Worm (Caenorhabditis elegans): ENCODE data around the gene F13A2.1.
A peak's percentile ranks its signal among the peaks of the same experiment; 100 is the strongest.

The F13A2.1 gene

DNA sequence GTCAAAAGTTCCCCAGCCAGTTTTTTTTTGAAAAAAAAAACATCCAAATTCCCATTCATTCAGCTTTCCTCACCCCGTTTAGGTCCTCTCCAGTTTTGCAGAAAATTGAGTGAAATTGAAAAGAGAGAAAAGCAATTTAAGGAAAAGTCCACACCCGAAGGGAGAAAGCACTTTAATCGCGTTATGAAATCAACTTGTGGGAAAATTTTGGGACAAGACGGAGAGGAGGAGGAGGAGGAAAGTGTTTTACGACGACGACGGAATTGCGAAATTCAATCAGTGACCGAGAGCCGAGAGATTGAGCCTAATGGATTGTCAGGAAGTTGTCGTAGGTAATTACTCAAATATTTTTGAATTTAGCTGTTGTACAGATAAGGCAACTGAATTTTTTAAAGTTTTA lies 24.8 kb downstream of the F13A2.1 start:
- no peak for TF ChIP-seq unc-62 (GFP tag; optimal IDR thresholded peaks at IDR 0.05)
- no peak for TF ChIP-seq F13H6.1 (tag; optimal IDR thresholded peaks at IDR 0.05)
- no peak for TF ChIP-seq lin-39 (tag; optimal IDR thresholded peaks at IDR 0.05)
- TF ChIP-seq ZK546.5 (tag; optimal IDR thresholded peaks at IDR 0.05): no peak
- TF ChIP-seq peb-1 (tag; optimal IDR thresholded peaks at IDR 0.05): no peak
- peak; percentile 13 for TF ChIP-seq C34F6.9 (tag; optimal IDR thresholded peaks at IDR 0.05)
- no peak for TF ChIP-seq mdl-1 (tag; optimal IDR thresholded peaks at IDR 0.05)
- peak; percentile 43 for TF ChIP-seq sma-9 (GFP tag; optimal IDR thresholded peaks at IDR 0.05)
- no peak for TF ChIP-seq sma-9 (tag; optimal IDR thresholded peaks at IDR 0.05)
- TF ChIP-seq lsy-2 (tag; optimal IDR thresholded peaks at IDR 0.05): peak in 1 of 2 experiments; percentile 20
- no peak for TF ChIP-seq zag-1 (tag; optimal IDR thresholded peaks at IDR 0.05)
- no peak for TF ChIP-seq R02D3.7 (tag; optimal IDR thresholded peaks at IDR 0.05)
- no peak for TF ChIP-seq gmeb-1 (tag; optimal IDR thresholded peaks at IDR 0.05)
- TF ChIP-seq ceh-16 (tag; optimal IDR thresholded peaks at IDR 0.05): no peak
- TF ChIP-seq mbf-1 (tag; optimal IDR thresholded peaks at IDR 0.05): no peak
- no peak for TF ChIP-seq snpc-4 (tag; optimal IDR thresholded peaks at IDR 0.05)
- no peak for TF ChIP-seq nhr-6 (tag; optimal IDR thresholded peaks at IDR 0.05)
- no peak for TF ChIP-seq nhr-23 (tag; optimal IDR thresholded peaks at IDR 0.05)
- TF ChIP-seq mab-5 (tag; optimal IDR thresholded peaks at IDR 0.05): no peak
- TF ChIP-seq nhr-129 (tag; optimal IDR thresholded peaks at IDR 0.05): peak; percentile 13
- TF ChIP-seq alr-1 (tag; optimal IDR thresholded peaks at IDR 0.05): no peak
- TF ChIP-seq blmp-1 (tag; optimal IDR thresholded peaks at IDR 0.05; ENCODE audit: insufficient read depth): no peak
- TF ChIP-seq sem-4 (tag; optimal IDR thresholded peaks at IDR 0.05): peak; percentile 64
- no peak for TF ChIP-seq nhr-11 (tag; optimal IDR thresholded peaks at IDR 0.05)
- peak; percentile 12 for TF ChIP-seq egl-27 (tag; optimal IDR thresholded peaks at IDR 0.05)

DNA sequence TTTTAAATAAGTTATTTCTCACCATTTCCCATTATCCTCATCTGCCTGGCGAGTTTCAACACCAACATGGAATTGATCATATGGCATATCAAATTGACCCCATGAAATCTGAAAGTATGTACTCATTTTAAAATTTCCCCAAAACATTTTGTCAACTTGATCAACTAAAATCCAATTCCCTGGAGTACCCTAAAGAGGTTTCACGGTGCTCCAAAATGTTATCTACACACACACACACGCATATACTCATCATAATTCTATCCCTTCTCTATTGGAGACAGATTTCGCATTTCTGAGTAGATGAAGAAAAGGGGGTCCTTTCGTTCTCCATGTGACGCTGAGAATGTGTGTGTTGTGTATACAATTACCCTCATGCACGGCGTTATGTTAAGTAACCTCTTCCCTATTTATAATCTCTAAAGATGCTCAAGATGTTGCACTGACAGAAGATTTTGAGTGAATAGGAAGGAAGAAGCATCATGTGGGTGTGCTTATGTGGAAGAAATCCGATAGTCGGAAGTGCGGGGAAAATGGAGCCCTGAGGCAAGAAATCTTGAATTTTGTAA lies 26.1 kb downstream of the F13A2.1 start:
- TF ChIP-seq F13H6.1 (tag; optimal IDR thresholded peaks at IDR 0.05) (no peak), nhr-21 (tag; optimal IDR thresholded peaks at IDR 0.05) (no peak), egl-27 (tag; optimal IDR thresholded peaks at IDR 0.05) (no peak), nhr-23 (tag; optimal IDR thresholded peaks at IDR 0.05) (no peak), sma-9 (GFP tag; optimal IDR thresholded peaks at IDR 0.05) (no peak), sma-9 (tag; optimal IDR thresholded peaks at IDR 0.05) (no peak), blmp-1 (tag; optimal IDR thresholded peaks at IDR 0.05; ENCODE audit: insufficient read depth) (no peak)

DNA sequence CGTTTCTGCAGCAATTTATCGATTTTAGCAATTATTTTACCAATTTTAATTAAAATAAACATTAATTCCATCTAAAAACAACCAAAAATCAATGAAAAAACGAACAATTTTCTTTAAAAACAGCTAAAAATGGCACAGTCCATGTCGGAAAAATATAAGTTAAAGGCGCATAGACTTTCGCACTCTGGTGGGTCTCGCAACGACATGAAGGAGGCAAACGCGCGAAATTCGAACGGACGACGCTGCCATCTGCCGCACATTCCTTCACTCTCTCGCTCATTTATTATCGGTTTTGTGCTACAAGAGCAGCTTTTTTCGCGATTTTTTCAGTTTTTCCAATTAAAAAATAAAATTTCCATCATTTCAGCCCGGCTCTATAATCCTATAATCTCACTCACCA lies 35.4 kb downstream of the F13A2.1 start, which contains the start of gene mcm-7:
mcm-7 (plus strand) TSS at position 368 of the 400 bp plus-strand sequence.
- TF ChIP-seq unc-55 (GFP tag; optimal IDR thresholded peaks at IDR 0.05): peak; percentile 85
- TF ChIP-seq nhr-25 (tag; optimal IDR thresholded peaks at IDR 0.05): peak; percentile 40
- TF ChIP-seq sma-9 (GFP tag; optimal IDR thresholded peaks at IDR 0.05): peak; percentile 21
- no peak for TF ChIP-seq sma-9 (tag; optimal IDR thresholded peaks at IDR 0.05)
- TF ChIP-seq lin-39 (tag; optimal IDR thresholded peaks at IDR 0.05): no peak
- TF ChIP-seq elt-1 (tag; optimal IDR thresholded peaks at IDR 0.05): no peak
- peak; percentile 1 for TF ChIP-seq ama-1 (optimal IDR thresholded peaks at IDR 0.05)
- TF ChIP-seq sma-3 (GFP tag; optimal IDR thresholded peaks at IDR 0.05): peak; percentile 35
- no peak for TF ChIP-seq ztf-4 (tag; optimal IDR thresholded peaks at IDR 0.05)
- peak; percentile 73 for TF ChIP-seq crh-2 (tag; optimal IDR thresholded peaks at IDR 0.05)
- TF ChIP-seq lin-11 (tag; optimal IDR thresholded peaks at IDR 0.05): peak; percentile 65
- TF ChIP-seq nhr-129 (tag; optimal IDR thresholded peaks at IDR 0.05): peak; percentile 72
- peak; percentile 91 for TF ChIP-seq gmeb-1 (tag; optimal IDR thresholded peaks at IDR 0.05)
- TF ChIP-seq F13H6.1 (tag; optimal IDR thresholded peaks at IDR 0.05): peak; percentile 9
- peak; percentile 47 for TF ChIP-seq lin-13 (GFP tag; optimal IDR thresholded peaks at IDR 0.05)
- peak; percentile 64 for TF ChIP-seq C34F6.9 (tag; optimal IDR thresholded peaks at IDR 0.05)
- peak; percentile 24 to 79 for TF ChIP-seq lsy-2 (tag; optimal IDR thresholded peaks at IDR 0.05)
- TF ChIP-seq nhr-77 (tag; optimal IDR thresholded peaks at IDR 0.05): no peak

DNA sequence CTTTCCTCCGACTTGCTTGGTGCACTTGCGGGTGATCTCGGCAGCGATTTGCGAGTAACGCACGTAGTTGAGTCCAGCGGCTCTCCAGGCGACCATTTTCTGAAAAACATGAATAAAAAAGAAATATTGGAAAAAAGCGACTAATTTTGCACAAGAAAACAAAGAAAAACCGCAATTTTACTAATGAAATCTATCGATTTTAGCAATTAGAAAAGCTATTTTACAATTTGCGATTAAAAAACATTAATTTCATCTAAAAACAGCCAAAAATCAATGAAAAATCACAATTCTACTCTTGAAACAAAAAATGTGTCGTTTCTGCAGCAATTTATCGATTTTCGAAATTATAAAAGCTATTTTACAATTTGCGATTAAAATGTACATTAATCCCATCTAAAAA lies 35.9 kb downstream of the F13A2.1 start, which contains the start of gene hpo-18:
hpo-18 (minus strand) TSS at position 101 of the 400 bp plus-strand sequence.
- TF ChIP-seq F13H6.1 (tag; optimal IDR thresholded peaks at IDR 0.05) (no peak), C34F6.9 (tag; optimal IDR thresholded peaks at IDR 0.05) (no peak), R02D3.7 (tag; optimal IDR thresholded peaks at IDR 0.05) (no peak), nhr-237 (tag; optimal IDR thresholded peaks at IDR 0.05) (no peak), lsy-2 (tag; optimal IDR thresholded peaks at IDR 0.05) (no peak), lin-39 (tag; optimal IDR thresholded peaks at IDR 0.05) (no peak), nhr-11 (tag; optimal IDR thresholded peaks at IDR 0.05) (no peak), nhr-6 (tag; optimal IDR thresholded peaks at IDR 0.05) (no peak), elt-1 (tag; optimal IDR thresholded peaks at IDR 0.05) (no peak)

Measured in whole organism, L2 larva.